Worm (Caenorhabditis elegans): Measurements from ENCODE around the gene sto-4.
A peak's percentile ranks its signal among the peaks of the same experiment; 100 is the strongest.

Gene sto-4

ce11 chrX:11640463-11640995 is 3.4 kb upstream of the sto-4 start:
- TF ChIP-seq mab-5 (tag; optimal IDR thresholded peaks at IDR 0.05) = no peak
- TF ChIP-seq nhr-2 (tag; optimal IDR thresholded peaks at IDR 0.05) = no peak
- no peak for TF ChIP-seq mep-1 (tag; optimal IDR thresholded peaks at IDR 0.05)
- no peak for TF ChIP-seq nhr-237 (tag; optimal IDR thresholded peaks at IDR 0.05)
- TF ChIP-seq ztf-11 (tag; optimal IDR thresholded peaks at IDR 0.05) = no peak
- TF ChIP-seq ces-1 (GFP tag; optimal IDR thresholded peaks at IDR 0.05) = peak; percentile 82
- TF ChIP-seq cnd-1 (tag; optimal IDR thresholded peaks at IDR 0.05) = no peak
- TF ChIP-seq sptf-1 (tag; optimal IDR thresholded peaks at IDR 0.05) = no peak
- no peak for TF ChIP-seq elt-1 (tag; optimal IDR thresholded peaks at IDR 0.05; ENCODE audit: borderline replicate concordance, insufficient read depth)
- TF ChIP-seq hlh-1 (tag; optimal IDR thresholded peaks at IDR 0.05) = no peak
- TF ChIP-seq nhr-76 (tag; optimal IDR thresholded peaks at IDR 0.05) = no peak
- no peak for TF ChIP-seq pha-4 (tag; optimal IDR thresholded peaks at IDR 0.05)
- TF ChIP-seq sem-2 (GFP tag; optimal IDR thresholded peaks at IDR 0.05) = no peak
- TF ChIP-seq unc-62 (GFP tag; optimal IDR thresholded peaks at IDR 0.05) = peak; percentile 62
- TF ChIP-seq nhr-28 (tag; optimal IDR thresholded peaks at IDR 0.05) = no peak
- no peak for TF ChIP-seq unc-39 (tag; optimal IDR thresholded peaks at IDR 0.05)
- TF ChIP-seq ceh-83 (GFP tag; optimal IDR thresholded peaks at IDR 0.05) = no peak
- no peak for TF ChIP-seq ham-2 (GFP tag; optimal IDR thresholded peaks at IDR 0.05)
- TF ChIP-seq unc-120 (tag; optimal IDR thresholded peaks at IDR 0.05; ENCODE audit: poor library complexity, severe bottlenecking) = peak; percentile 17
- no peak for TF ChIP-seq M03D4.4 (tag; optimal IDR thresholded peaks at IDR 0.05)
- no peak for TF ChIP-seq mls-2 (tag; optimal IDR thresholded peaks at IDR 0.05)
- TF ChIP-seq zip-8 (tag; optimal IDR thresholded peaks at IDR 0.05) = no peak
- TF ChIP-seq elt-3 (tag; optimal IDR thresholded peaks at IDR 0.05) = no peak

ce11 chrX:11641562-11641961 is 2.4 kb upstream of the sto-4 start:
- TF ChIP-seq ztf-11 (tag; optimal IDR thresholded peaks at IDR 0.05) (no peak), ces-1 (GFP tag; optimal IDR thresholded peaks at IDR 0.05) (peak; percentile 47)

- TF ChIP-seq pha-4 (tag; optimal IDR thresholded peaks at IDR 0.05) (no peak), sptf-1 (tag; optimal IDR thresholded peaks at IDR 0.05) (peak; percentile 27)
These were observed 1.6 kb downstream of the sto-4 start for ce11 chrX:11645517-11645916.

- TF ChIP-seq lin-13 (tag; optimal IDR thresholded peaks at IDR 0.05) (no peak), nhr-76 (tag; optimal IDR thresholded peaks at IDR 0.05) (no peak), tbx-8 (GFP tag; optimal IDR thresholded peaks at IDR 0.05) (no peak), sptf-1 (tag; optimal IDR thresholded peaks at IDR 0.05) (no peak), zip-8 (tag; optimal IDR thresholded peaks at IDR 0.05) (no peak), nhr-2 (tag; optimal IDR thresholded peaks at IDR 0.05) (no peak), lin-32 (GFP tag; optimal IDR thresholded peaks at IDR 0.05) (no peak), sem-2 (GFP tag; optimal IDR thresholded peaks at IDR 0.05) (no peak), drap-1 (GFP tag; optimal IDR thresholded peaks at IDR 0.05) (no peak), blmp-1 (tag; optimal IDR thresholded peaks at IDR 0.05) (no peak), lsy-2 (tag; optimal IDR thresholded peaks at IDR 0.05) (no peak), nhr-12 (tag; optimal IDR thresholded peaks at IDR 0.05) (no peak), unc-39 (tag; optimal IDR thresholded peaks at IDR 0.05) (no peak), mab-5 (tag; optimal IDR thresholded peaks at IDR 0.05) (no peak), M03D4.4 (tag; optimal IDR thresholded peaks at IDR 0.05) (no peak), ham-2 (GFP tag; optimal IDR thresholded peaks at IDR 0.05) (no peak), ceh-43 (GFP tag; optimal IDR thresholded peaks at IDR 0.05) (no peak), mep-1 (tag; optimal IDR thresholded peaks at IDR 0.05) (no peak)
These were observed 3.2 kb downstream of the sto-4 start, which contains the start of gene T04F8.8 for ce11 chrX:11647165-11647564. TSS of gene T04F8.8 (plus strand) at chrX:11647465.

- TF ChIP-seq elt-3 (tag; optimal IDR thresholded peaks at IDR 0.05) (no peak), tbx-8 (GFP tag; optimal IDR thresholded peaks at IDR 0.05) (no peak), mep-1 (tag; optimal IDR thresholded peaks at IDR 0.05) (no peak), hlh-1 (tag; optimal IDR thresholded peaks at IDR 0.05) (no peak), snpc-4 (tag; optimal IDR thresholded peaks at IDR 0.05) (no peak), lsy-2 (tag; optimal IDR thresholded peaks at IDR 0.05) (no peak), sptf-1 (tag; optimal IDR thresholded peaks at IDR 0.05) (no peak), elt-1 (tag; optimal IDR thresholded peaks at IDR 0.05; ENCODE audit: borderline replicate concordance, insufficient read depth) (no peak), pha-4 (tag; optimal IDR thresholded peaks at IDR 0.05) (no peak), nhr-28 (tag; optimal IDR thresholded peaks at IDR 0.05) (no peak)
These were observed 6.8 kb downstream of the sto-4 start, which contains the start of gene cutl-11 for ce11 chrX:11650751-11651150. TSS of gene cutl-11 (minus strand) at chrX:11650851.
